Worm (Caenorhabditis elegans): ENCODE results near the gene T25D10.4.

DNA sequence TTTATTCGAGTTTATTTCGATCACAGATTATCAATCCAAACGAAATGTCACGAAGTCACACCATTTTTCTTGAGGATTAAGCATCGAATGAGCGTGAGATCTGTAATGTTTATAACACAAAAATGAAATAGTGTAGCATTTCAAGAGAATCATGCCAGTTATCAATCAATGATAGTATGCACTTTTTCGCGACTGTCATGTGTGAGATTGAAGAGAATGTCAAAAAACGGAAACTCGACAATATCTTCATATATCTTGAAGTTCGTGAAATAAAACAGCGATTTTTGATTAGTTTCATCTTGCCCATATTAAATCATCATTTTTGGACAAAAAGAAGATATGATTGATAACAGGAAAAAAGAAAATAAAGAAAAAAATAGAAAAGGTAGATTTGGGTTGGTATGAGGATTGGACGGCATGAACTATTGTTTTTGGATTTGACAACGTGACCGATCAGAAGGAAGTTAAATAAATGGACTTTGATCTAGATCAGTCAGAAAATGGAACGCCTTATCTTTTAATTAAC is 31.0 kb downstream of the T25D10.4 start:
- TF ChIP-seq ceh-13 (GFP tag; optimal IDR thresholded peaks at IDR 0.05) (no peak), ama-1 (optimal IDR thresholded peaks at IDR 0.05) (no peak), sea-1 (GFP tag; conservative IDR thresholded peaks at IDR 0.05) (no peak), B0310.2 (tag; optimal IDR thresholded peaks at IDR 0.05) (no peak), hnd-1 (tag; optimal IDR thresholded peaks at IDR 0.05) (no peak), F13C5.2 (tag; optimal IDR thresholded peaks at IDR 0.05) (no peak), tbx-37 (GFP tag; conservative IDR thresholded peaks at IDR 0.05) (no peak), flt-1 (GFP tag; IDR thresholded peaks at IDR 0.05) (no peak), hmbx-1 (tag; optimal IDR thresholded peaks at IDR 0.05) (no peak), aly-1 (tag; optimal IDR thresholded peaks at IDR 0.05) (no peak), ceh-36 (tag; optimal IDR thresholded peaks at IDR 0.05) (no peak)
